Worm (Caenorhabditis elegans) whole organism, early embryonic: ENCODE results near the gene stn-2.

Experiments used
- B0310.2 ChIP-seq: sonication (generic microtip); optimal IDR thresholded peaks from 2 replicates; lab custom pipeline; 2016; ENCODE audit warnings: mild to moderate bottlenecking, missing genetic modification characterization, missing compliant biosample characterization
- F13C5.2 ChIP-seq: sonication (generic microtip); optimal IDR thresholded peaks from 2 replicates; lab custom pipeline; 2017; ENCODE audit warnings: mild to moderate bottlenecking, missing genetic modification characterization, inconsistent platforms, missing compliant biosample characterization
- aly-1 ChIP-seq: sonication (generic microtip); optimal IDR thresholded peaks from 2 replicates; lab custom pipeline; 2016; ENCODE audit warnings: missing genetic modification characterization, missing compliant biosample characterization
- ama-1 ChIP-seq: fragments of 150-350 bp; optimal IDR thresholded peaks from 2 replicates; lab custom pipeline; 2014
- ceh-13 ChIP-seq: fragments of 200-800 bp; sonication (Bioruptor generic); optimal IDR thresholded peaks from 2 replicates; lab custom pipeline; 2018; ENCODE audit warnings: mild to moderate bottlenecking, missing genetic modification characterization, missing compliant biosample characterization
- ceh-36 ChIP-seq: sonication (generic microtip); optimal IDR thresholded peaks from 2 replicates; lab custom pipeline; 2016; ENCODE audit warnings: missing genetic modification characterization, inconsistent platforms, missing compliant biosample characterization
- ets-7 ChIP-seq: sonication (generic microtip); optimal IDR thresholded peaks from 2 replicates; lab custom pipeline; 2016; ENCODE audit warnings: missing genotype, missing genetic modification characterization, missing compliant biosample characterization
- flt-1 ChIP-seq: fragments of 200-800 bp; sonication (Bioruptor generic); IDR thresholded peaks from 2 replicates; pipeline ENCODE4 v1.3.6; 2022; ENCODE audit warnings: missing genetic modification characterization, missing compliant biosample characterization
- hmbx-1 ChIP-seq: sonication (generic microtip); optimal IDR thresholded peaks from 2 replicates; lab custom pipeline; 2016; ENCODE audit warnings: mild to moderate bottlenecking, missing genetic modification characterization, missing compliant biosample characterization
- hmg-4 ChIP-seq: fragments of 200-800 bp; sonication (Bioruptor generic); optimal IDR thresholded peaks from 2 replicates; lab custom pipeline; 2018; ENCODE audit warnings: mild to moderate bottlenecking, missing genetic modification characterization, missing compliant biosample characterization
- hnd-1 ChIP-seq: sonication (generic microtip); optimal IDR thresholded peaks from 2 replicates; lab custom pipeline; 2016; ENCODE audit warnings: missing genetic modification characterization, missing compliant biosample characterization
- pes-1 ChIP-seq: fragments of 200-800 bp; sonication (Bioruptor generic); IDR thresholded peaks from 2 replicates; pipeline ENCODE4 v1.3.6; 2022; ENCODE audit warnings: missing genetic modification reagents, missing genetic modification characterization, missing compliant biosample characterization
- scrt-1 ChIP-seq: fragments of 200-800 bp; sonication (Bioruptor generic); IDR thresholded peaks from 2 replicates; pipeline ENCODE4 v1.3.6; 2022; ENCODE audit warnings: missing genetic modification characterization, missing compliant biosample characterization
- sea-1 ChIP-seq: fragments of 200-800 bp; sonication (Bioruptor generic); conservative IDR thresholded peaks from 2 replicates; pipeline ENCODE4 v1.3.6; 2022; ENCODE audit warnings: missing genetic modification characterization, missing compliant biosample characterization
- tbx-11 ChIP-seq: fragments of 200-800 bp; sonication (Bioruptor generic); IDR thresholded peaks from 2 replicates; pipeline ENCODE4 v1.3.6; 2022; ENCODE audit warnings: missing genetic modification characterization, missing compliant biosample characterization
- tbx-37 ChIP-seq: fragments of 200-800 bp; sonication (Bioruptor generic); conservative IDR thresholded peaks from 2 replicates; pipeline ENCODE4 v1.3.6; 2022; ENCODE audit warnings: missing genetic modification reagents, missing genetic modification characterization, missing compliant biosample characterization
- tra-4 ChIP-seq: sonication (generic microtip); optimal IDR thresholded peaks from 2 replicates; lab custom pipeline; 2017; ENCODE audit warnings: missing genetic modification characterization, missing compliant biosample characterization

The stn-2 gene

DNA sequence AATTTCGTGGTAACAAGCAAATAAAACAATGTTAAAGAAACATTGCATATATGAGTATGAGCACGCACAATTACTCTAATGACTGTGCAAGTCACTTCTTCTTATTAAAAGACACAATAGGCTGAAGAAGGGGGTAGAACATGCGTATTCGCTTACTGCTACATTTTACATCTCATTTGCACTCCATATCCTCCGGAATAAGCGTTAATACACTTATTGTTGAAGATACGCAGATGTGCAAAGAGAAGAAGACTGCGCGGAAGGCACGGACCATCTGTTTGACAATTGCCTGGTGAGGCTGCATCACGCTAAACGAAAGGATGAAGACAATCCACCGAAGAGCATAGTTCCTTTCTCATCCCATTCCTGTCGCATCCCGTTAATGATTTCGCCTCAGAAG is 32.5 kb upstream of the stn-2 start:
- TF ChIP-seq hmg-4 (GFP tag; lab: Kevin White, UChicago) = peak; percentile 72
- no peak for TF ChIP-seq hmbx-1

DNA sequence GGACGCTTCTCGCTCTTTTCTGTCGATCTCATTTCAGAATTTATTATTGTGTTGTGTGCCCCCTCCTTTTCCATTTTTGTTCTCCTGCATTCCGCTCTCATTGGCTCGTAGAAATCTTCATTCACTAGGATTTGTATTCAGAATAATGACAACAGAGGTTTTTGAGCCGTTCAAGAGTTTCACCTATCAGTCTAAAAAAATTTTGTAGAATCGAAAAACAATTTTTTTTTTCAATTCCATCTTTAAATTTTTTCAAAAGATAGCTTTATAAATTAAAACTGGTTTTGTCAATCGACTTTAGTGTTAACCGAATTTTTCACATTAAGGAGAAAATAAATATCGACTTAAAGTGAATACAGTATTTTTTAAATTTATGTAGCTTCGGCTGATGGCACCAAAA is 30.2 kb upstream of the stn-2 start, which contains the start of gene K09F5.4:
TSS of gene K09F5.4 (minus strand) at position 101 of the 400 bp plus-strand sequence.
- no peak for TF ChIP-seq hmbx-1
- no peak for TF ChIP-seq tbx-11
- no peak for TF ChIP-seq tra-4
- no peak for TF ChIP-seq hmg-4 (GFP tag; lab: Kevin White, UChicago)
- TF ChIP-seq F13C5.2 = no peak
- no peak for TF ChIP-seq flt-1 (GFP tag; lab: Robert Waterston, UW)
- no peak for TF ChIP-seq tbx-37 (GFP tag; lab: Robert Waterston, UW)
- TF ChIP-seq scrt-1 = no peak
- TF ChIP-seq aly-1 (tag; lab: Kevin White, UChicago) = no peak
- TF ChIP-seq ceh-36 (tag; lab: Kevin White, UChicago) = no peak
- TF ChIP-seq hnd-1 (tag; lab: Kevin White, UChicago) = no peak
- no peak for TF ChIP-seq B0310.2 (tag; lab: Kevin White, UChicago)
- TF ChIP-seq ama-1 = no peak
- TF ChIP-seq ets-7 (tag; lab: Kevin White, UChicago) = no peak
- no peak for TF ChIP-seq pes-1
- TF ChIP-seq ceh-13 (GFP tag; lab: Kevin White, UChicago) = no peak

- TF ChIP-seq hmbx-1 (no peak), tra-4 (no peak), B0310.2 (tag; lab: Kevin White, UChicago) (peak; percentile 37)
These were observed 29.8 kb upstream of the stn-2 start for ce11 chrX:7710187-7710586.

DNA sequence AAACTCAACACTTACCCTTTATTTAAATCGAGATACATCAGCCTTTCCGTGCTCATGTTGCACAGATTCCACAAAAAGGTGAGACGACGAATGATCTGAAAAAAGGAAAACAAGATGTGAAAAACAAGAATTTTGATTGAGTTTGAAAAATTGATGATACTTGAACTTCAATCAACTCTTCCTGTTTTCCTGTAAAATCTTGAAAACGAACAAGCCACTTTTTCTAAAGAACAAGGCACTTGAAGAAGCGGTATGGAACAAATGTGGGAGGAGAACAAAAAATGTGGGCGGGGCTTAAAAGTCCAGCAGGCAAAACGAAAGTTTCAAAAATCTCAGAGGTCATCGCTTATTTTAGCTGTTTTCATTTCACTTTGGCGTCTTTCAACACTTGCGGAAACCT is 26.6 kb upstream of the stn-2 start, which contains the start of gene kvs-1:
TSS of gene kvs-1 (minus strand) at position 101 of the 400 bp plus-strand sequence.
- no peak for TF ChIP-seq tra-4
- TF ChIP-seq ceh-36 (tag; lab: Kevin White, UChicago) = no peak
- TF ChIP-seq sea-1 (GFP tag; lab: Robert Waterston, UW) = no peak
- TF ChIP-seq flt-1 (GFP tag; lab: Robert Waterston, UW) = no peak
- no peak for TF ChIP-seq hmbx-1
- no peak for TF ChIP-seq scrt-1
- TF ChIP-seq hmg-4 (GFP tag; lab: Kevin White, UChicago) = no peak
- TF ChIP-seq F13C5.2 = no peak
- no peak for TF ChIP-seq pes-1
- TF ChIP-seq aly-1 (tag; lab: Kevin White, UChicago) = no peak
- TF ChIP-seq ceh-13 (GFP tag; lab: Kevin White, UChicago) = no peak
- no peak for TF ChIP-seq tbx-11

- no peak for TF ChIP-seq hnd-1 (tag; lab: Kevin White, UChicago)
- TF ChIP-seq ama-1 = no peak
- no peak for TF ChIP-seq ceh-36 (tag; lab: Kevin White, UChicago)
- no peak for TF ChIP-seq scrt-1
- no peak for TF ChIP-seq hmg-4 (GFP tag; lab: Kevin White, UChicago)
- no peak for TF ChIP-seq F13C5.2
- no peak for TF ChIP-seq flt-1 (GFP tag; lab: Robert Waterston, UW)
- TF ChIP-seq tra-4 = no peak
- TF ChIP-seq B0310.2 (tag; lab: Kevin White, UChicago) = no peak
- no peak for TF ChIP-seq ceh-13 (GFP tag; lab: Kevin White, UChicago)
- no peak for TF ChIP-seq tbx-11
- no peak for TF ChIP-seq aly-1 (tag; lab: Kevin White, UChicago)
These were observed 23.4 kb upstream of the stn-2 start for ce11 chrX:7703863-7704262.

DNA sequence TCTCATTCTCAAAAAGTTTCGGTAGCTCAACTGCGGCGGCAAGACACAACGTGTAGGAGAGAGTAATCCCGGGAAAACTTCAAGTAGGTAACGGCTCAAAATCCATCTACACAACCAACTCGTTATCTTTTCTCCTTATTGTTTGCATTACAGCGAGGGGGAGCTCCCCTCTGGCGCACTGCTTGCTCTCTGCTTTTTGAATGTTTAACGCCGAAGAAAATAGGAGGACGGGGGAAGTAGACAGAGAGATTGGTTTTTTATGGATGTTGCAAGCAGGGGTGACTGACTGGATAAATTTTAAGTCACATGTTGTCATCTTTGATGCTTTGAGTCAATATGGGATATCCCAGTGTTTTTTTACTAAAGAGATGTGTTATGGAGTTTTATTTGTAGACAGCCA is 9.2 kb upstream of the stn-2 start:
- no peak for TF ChIP-seq hnd-1 (tag; lab: Kevin White, UChicago)
- no peak for TF ChIP-seq ceh-13 (GFP tag; lab: Kevin White, UChicago)
- TF ChIP-seq ama-1 = no peak
- TF ChIP-seq pes-1 = no peak
- TF ChIP-seq ets-7 (tag; lab: Kevin White, UChicago) = no peak
- no peak for TF ChIP-seq ceh-36 (tag; lab: Kevin White, UChicago)
- TF ChIP-seq flt-1 (GFP tag; lab: Robert Waterston, UW) = no peak
- TF ChIP-seq scrt-1 = no peak
- TF ChIP-seq tra-4 = no peak
- TF ChIP-seq tbx-11 = no peak
- TF ChIP-seq B0310.2 (tag; lab: Kevin White, UChicago) = no peak
- no peak for TF ChIP-seq aly-1 (tag; lab: Kevin White, UChicago)
- TF ChIP-seq sea-1 (GFP tag; lab: Robert Waterston, UW) = no peak
- TF ChIP-seq hmbx-1 = no peak
- TF ChIP-seq hmg-4 (GFP tag; lab: Kevin White, UChicago) = no peak

DNA sequence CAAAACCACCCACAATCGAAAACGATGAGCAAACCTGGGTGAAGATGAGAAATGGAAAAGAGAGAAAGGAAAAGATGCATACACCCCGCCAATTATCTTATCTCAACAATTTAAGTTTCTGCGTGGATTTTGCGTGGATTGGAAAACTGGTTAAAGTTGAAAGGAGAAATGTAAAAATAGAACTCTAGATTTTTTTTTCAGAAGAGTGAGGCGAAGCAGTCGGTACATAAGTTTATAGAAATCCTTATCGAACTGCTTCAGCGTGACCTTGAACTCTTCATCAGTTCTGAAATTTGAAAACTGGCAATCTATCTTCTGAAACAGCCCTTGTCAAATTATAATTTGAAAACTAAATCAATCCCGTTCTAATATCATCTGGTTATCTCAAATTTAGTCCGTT is 8.7 kb upstream of the stn-2 start, which contains the start of gene clik-2:
TSS of gene clik-2 (minus strand) at position 101 of the 400 bp plus-strand sequence.
- no peak for TF ChIP-seq pes-1
- TF ChIP-seq hmg-4 (GFP tag; lab: Kevin White, UChicago) = no peak
- no peak for TF ChIP-seq flt-1 (GFP tag; lab: Robert Waterston, UW)
- TF ChIP-seq B0310.2 (tag; lab: Kevin White, UChicago) = no peak
- TF ChIP-seq tbx-37 (GFP tag; lab: Robert Waterston, UW) = no peak
- no peak for TF ChIP-seq F13C5.2
- TF ChIP-seq ama-1 = no peak
- TF ChIP-seq aly-1 (tag; lab: Kevin White, UChicago) = no peak
- TF ChIP-seq hnd-1 (tag; lab: Kevin White, UChicago) = no peak
- no peak for TF ChIP-seq tra-4
- no peak for TF ChIP-seq hmbx-1
- no peak for TF ChIP-seq ceh-36 (tag; lab: Kevin White, UChicago)
- TF ChIP-seq tbx-11 = no peak
- TF ChIP-seq ets-7 (tag; lab: Kevin White, UChicago) = no peak
- TF ChIP-seq ceh-13 (GFP tag; lab: Kevin White, UChicago) = no peak
- no peak for TF ChIP-seq scrt-1
